Fruit fly (Drosophila melanogaster): ENCODE data around the gene Sirt7.
A peak's percentile ranks its signal among the peaks of the same experiment; 100 is the strongest.

Gene Sirt7

dm6 chr3R:29062717-29063206, 7.0 kb downstream of the Sirt7 start, which contains the start of the genes Cul5 and Bicra (continued):
- TF ChIP-seq grn (GFP tag; optimal IDR thresholded peaks at IDR 0.05): peak; percentile 13
- TF ChIP-seq Vsx1 (GFP tag; optimal IDR thresholded peaks at IDR 0.05): no peak
- TF ChIP-seq hb (GFP tag; IDR thresholded peaks at IDR 0.05; ENCODE audit: partially characterized antibody): peak; percentile 92
- TF ChIP-seq CG9727 (GFP tag; optimal IDR thresholded peaks at IDR 0.05): no peak
- TF ChIP-seq dpn (GFP tag; optimal IDR thresholded peaks at IDR 0.05): peak in 1 of 2 experiments; percentile 5
- no peak for TF ChIP-seq sima (GFP tag; optimal IDR thresholded peaks at IDR 0.05)
- TF ChIP-seq CG4617 (GFP tag; optimal IDR thresholded peaks at IDR 0.05; ENCODE audit: borderline replicate concordance): peak; percentile 98
- no peak for TF ChIP-seq Atf6 (GFP tag; IDR thresholded peaks at IDR 0.05)
- no peak for TF ChIP-seq CG30403 (GFP tag; optimal IDR thresholded peaks at IDR 0.05)
- TF ChIP-seq Fer2 (tag; optimal IDR thresholded peaks at IDR 0.05): no peak
- peak; percentile 67 for TF ChIP-seq corto (GFP tag; optimal IDR thresholded peaks at IDR 0.05)
- no peak for TF ChIP-seq Lim3 (GFP tag; IDR thresholded peaks at IDR 0.05)
- no peak for TF ChIP-seq Bdp1 (GFP tag; optimal IDR thresholded peaks at IDR 0.05)
- TF ChIP-seq CG6689 (GFP tag; IDR thresholded peaks at IDR 0.05): no peak
- TF ChIP-seq CG3726 (GFP tag; IDR thresholded peaks at IDR 0.05): no peak
- no peak for TF ChIP-seq Ravus (GFP tag; IDR thresholded peaks at IDR 0.05)
- TF ChIP-seq Sox102F (GFP tag; optimal IDR thresholded peaks at IDR 0.05): no peak
- TF ChIP-seq p53 (GFP tag; optimal IDR thresholded peaks at IDR 0.05): no peak
- no peak for TF ChIP-seq sug (tag; optimal IDR thresholded peaks at IDR 0.05)
- no peak for TF ChIP-seq NfI (GFP tag; optimal IDR thresholded peaks at IDR 0.05)
- TF ChIP-seq lmd (GFP tag; IDR thresholded peaks at IDR 0.05): no peak
- no peak for TF ChIP-seq CG4282 (GFP tag; optimal IDR thresholded peaks at IDR 0.05)
- TF ChIP-seq CG13424 (tag; optimal IDR thresholded peaks at IDR 0.05): no peak
- no peak for TF ChIP-seq CG3838 (GFP tag; optimal IDR thresholded peaks at IDR 0.05)
- peak; percentile 95 for TF ChIP-seq bbx (GFP tag; IDR thresholded peaks at IDR 0.05; ENCODE audit: partially characterized antibody)
- peak in 1 of 3 experiments; percentile 61 for TF ChIP-seq Stat92E (GFP tag; optimal IDR thresholded peaks at IDR 0.05)
- TF ChIP-seq Dp (GFP tag; optimal IDR thresholded peaks at IDR 0.05): peak; percentile 63
- TF ChIP-seq oc (tag; optimal IDR thresholded peaks at IDR 0.05): no peak
- no peak for TF ChIP-seq dmrt99B (tag; optimal IDR thresholded peaks at IDR 0.05)
- TF ChIP-seq repo (GFP tag; optimal IDR thresholded peaks at IDR 0.05): no peak
- no peak for TF ChIP-seq Atf3 (GFP tag; optimal IDR thresholded peaks at IDR 0.05)
- peak; percentile 94 for TF ChIP-seq MESR4 (GFP tag; optimal IDR thresholded peaks at IDR 0.05)
- TF ChIP-seq lola (GFP tag; optimal IDR thresholded peaks at IDR 0.05): no peak
- no peak for TF ChIP-seq CG16863 (GFP tag; optimal IDR thresholded peaks at IDR 0.05)
- TF ChIP-seq CG1603 (tag; optimal IDR thresholded peaks at IDR 0.05): no peak
- peak; percentile 88; the same call in 2 of the 3 replicates for TF ChIP-seq mld (GFP tag; IDR thresholded peaks at IDR 0.05; ENCODE audit: partially characterized antibody)
- no peak for TF ChIP-seq CG2120 (GFP tag; optimal IDR thresholded peaks at IDR 0.05)
- no peak for TF ChIP-seq eyg (GFP tag; optimal IDR thresholded peaks at IDR 0.05)
- no peak; the same call in 1 of the 2 replicates for TF ChIP-seq Bgb (GFP tag; IDR thresholded peaks at IDR 0.05; ENCODE audit: partially characterized antibody)
- TF ChIP-seq gfzf (GFP tag; optimal IDR thresholded peaks at IDR 0.05): no peak
- peak; percentile 61 for TF ChIP-seq MBD-R2 (GFP tag; IDR thresholded peaks at IDR 0.05)
- TF ChIP-seq her (GFP tag; optimal IDR thresholded peaks at IDR 0.05): peak; percentile 4
- peak; percentile 81 for TF ChIP-seq CG42726 (GFP tag; IDR thresholded peaks at IDR 0.05; ENCODE audit: partially characterized antibody)
- TF ChIP-seq ems (GFP tag; optimal IDR thresholded peaks at IDR 0.05): no peak
- TF ChIP-seq Abd-B (GFP tag; optimal IDR thresholded peaks at IDR 0.05): no peak
- TF ChIP-seq exex (tag; optimal IDR thresholded peaks at IDR 0.05): peak; percentile 37
- no peak for TF ChIP-seq Trl (optimal IDR thresholded peaks at IDR 0.05)
- peak; percentile 39 for TF ChIP-seq Trl (GFP tag; optimal IDR thresholded peaks at IDR 0.05)
- no peak for TF ChIP-seq CG30020 (tag; optimal IDR thresholded peaks at IDR 0.05)
- no peak for TF ChIP-seq Xrp1 (GFP tag; IDR thresholded peaks at IDR 0.05)

All from whole organism, embryonic.